Fruit fly (Drosophila melanogaster) whole organism, embryonic: ENCODE results near the gene mthl14.
A peak's percentile ranks its signal among the peaks of the same experiment; 100 is the strongest.

ENCODE experiments used
- Abd-B ChIP-seq: fragments of 200-800 bp; sonication (Bioruptor generic); optimal IDR thresholded peaks from 2 replicates; lab custom pipeline; 2018; ENCODE audit warnings: missing biosample characterization, mild to moderate bottlenecking, missing genetic modification characterization, moderate library complexity
- Antp ChIP-seq: fragments of 200-800 bp; sonication (Bioruptor generic); optimal IDR thresholded peaks from 3 replicates; lab custom pipeline; 2016; ENCODE audit warnings: missing biosample characterization, missing genetic modification characterization
- Blimp-1 ChIP-seq: fragments of 200-800 bp; sonication (Bioruptor generic); optimal IDR thresholded peaks from 3 replicates; lab custom pipeline; 2018; ENCODE audit warnings: missing biosample characterization, missing genetic modification characterization, mild to moderate bottlenecking, moderate library complexity, missing genetic modification reagents
- CG10543 ChIP-seq: fragments of 200-800 bp; sonication (Bioruptor generic); optimal IDR thresholded peaks from 3 replicates; lab custom pipeline; 2017; ENCODE audit warnings: missing biosample characterization, mild to moderate bottlenecking, missing genetic modification characterization, moderate library complexity
- CG10565 ChIP-seq: fragments of 200-800 bp; sonication (Bioruptor generic); optimal IDR thresholded peaks from 3 replicates; lab custom pipeline; 2016; ENCODE audit warnings: missing biosample characterization, mild to moderate bottlenecking, missing genetic modification characterization
- CG11398 ChIP-seq: fragments of 200-800 bp; sonication (Bioruptor generic); optimal IDR thresholded peaks from 2 replicates; lab custom pipeline; 2016; ENCODE audit warnings: missing biosample characterization, missing genetic modification characterization
- CG11504 ChIP-seq: fragments of 200-800 bp; sonication (Bioruptor generic); optimal IDR thresholded peaks from 3 replicates; lab custom pipeline; 2019; ENCODE audit warnings: missing biosample characterization, mild to moderate bottlenecking, missing genetic modification characterization, moderate library complexity
- CG11696 ChIP-seq: fragments of 200-800 bp; sonication (Bioruptor generic); IDR thresholded peaks from 2 replicates; pipeline ENCODE4 v1.3.6; 2022; ENCODE audit warnings: missing biosample characterization, missing genetic modification characterization
- CG12942 ChIP-seq: fragments of 200-800 bp; sonication (Bioruptor generic); optimal IDR thresholded peaks from 3 replicates; lab custom pipeline; 2016; ENCODE audit warnings: missing biosample characterization, missing genetic modification characterization
- CG14667 ChIP-seq: fragments of 200-800 bp; sonication (Bioruptor generic); IDR thresholded peaks from 2 replicates; pipeline ENCODE4 v1.3.6; 2022; ENCODE audit warnings: missing biosample characterization, missing genetic modification characterization
- CG14965 ChIP-seq: fragments of 200-800 bp; sonication (Bioruptor generic); optimal IDR thresholded peaks from 2 replicates; lab custom pipeline; 2016; ENCODE audit warnings: missing biosample characterization, missing genetic modification characterization, borderline replicate concordance
- CG15073 ChIP-seq: fragments of 200-800 bp; sonication (Bioruptor generic); optimal IDR thresholded peaks from 2 replicates; lab custom pipeline; 2016; ENCODE audit warnings: missing biosample characterization, missing genetic modification characterization
- CG2116 ChIP-seq: fragments of 200-800 bp; sonication (Bioruptor generic); optimal IDR thresholded peaks from 3 replicates; lab custom pipeline; 2018; ENCODE audit warnings: missing biosample characterization, mild to moderate bottlenecking, missing genetic modification characterization
- CG3065 ChIP-seq: fragments of 200-800 bp; sonication (Bioruptor generic); optimal IDR thresholded peaks from 2 replicates; lab custom pipeline; 2016; ENCODE audit warnings: missing biosample characterization, missing genetic modification characterization
- CG34224 ChIP-seq: fragments of 200-800 bp; sonication (Bioruptor generic); IDR thresholded peaks from 3 replicates; pipeline ENCODE4 v1.3.6; 2022; ENCODE audit warnings: missing biosample characterization, missing genetic modification characterization; ENCODE audit not compliant: partially characterized antibody
- CG4730 ChIP-seq: fragments of 200-800 bp; sonication (Bioruptor generic); IDR thresholded peaks from 2 replicates; pipeline ENCODE4 v1.3.6; 2022; ENCODE audit warnings: missing biosample characterization, missing genetic modification characterization
- CG7556 ChIP-seq: fragments of 200-800 bp; sonication (Bioruptor generic); optimal IDR thresholded peaks from 2 replicates; lab custom pipeline; 2017; ENCODE audit warnings: missing biosample characterization, mild to moderate bottlenecking, missing genetic modification characterization
- CG8089 ChIP-seq: fragments of 200-800 bp; sonication (Bioruptor generic); optimal IDR thresholded peaks from 3 replicates; lab custom pipeline; 2016; ENCODE audit warnings: missing biosample characterization, missing genetic modification characterization
- CG8359 ChIP-seq: fragments of 200-800 bp; sonication (Bioruptor generic); optimal IDR thresholded peaks from 2 replicates; lab custom pipeline; 2017; ENCODE audit warnings: missing biosample characterization, mild to moderate bottlenecking, missing genetic modification characterization, borderline replicate concordance
- CG8478 ChIP-seq: fragments of >200 bp; optimal IDR thresholded peaks from 2 replicates; lab custom pipeline; 2018
- CG9215 ChIP-seq: fragments of 200-800 bp; sonication (Bioruptor generic); IDR thresholded peaks from 2 replicates; pipeline ENCODE4 v1.3.6; 2022; ENCODE audit warnings: missing biosample characterization, missing genetic modification characterization
- Dll ChIP-seq: fragments of 200-800 bp; sonication (Bioruptor generic); IDR thresholded peaks from 4 replicates; pipeline ENCODE4 v1.3.6; 2022; ENCODE audit warnings: missing biosample characterization, missing genetic modification characterization; ENCODE audit not compliant: partially characterized antibody
- Drgx ChIP-seq: fragments of 200-800 bp; sonication (Bioruptor generic); IDR thresholded peaks from 2 replicates; pipeline ENCODE4 v1.3.6; 2022; ENCODE audit warnings: missing biosample characterization, missing genetic modification characterization
- Fer3 ChIP-seq: fragments of 200-800 bp; sonication (Bioruptor generic); optimal IDR thresholded peaks from 2 replicates; lab custom pipeline; 2018; ENCODE audit warnings: missing biosample characterization, mild to moderate bottlenecking, missing genetic modification characterization, moderate library complexity
- HHEX ChIP-seq: fragments of 200-800 bp; sonication (Bioruptor generic); optimal IDR thresholded peaks from 3 replicates; lab custom pipeline; 2017; ENCODE audit warnings: missing biosample characterization, mild to moderate bottlenecking, missing genetic modification characterization, missing genetic modification reagents
- Lim3 ChIP-seq: fragments of 200-800 bp; sonication (Bioruptor generic); IDR thresholded peaks from 2 replicates; pipeline ENCODE4 v1.3.6; 2022; ENCODE audit warnings: missing biosample characterization, missing genetic modification characterization
- MBD-R2 ChIP-seq: fragments of 200-800 bp; sonication (Bioruptor generic); IDR thresholded peaks from 2 replicates; pipeline ENCODE4 v1.3.6; 2022; ENCODE audit warnings: missing biosample characterization, missing genetic modification characterization
- Mad ChIP-seq: fragments of 200-800 bp; sonication (Bioruptor generic); optimal IDR thresholded peaks from 2 replicates; lab custom pipeline; 2016; ENCODE audit warnings: missing biosample characterization, missing genetic modification characterization
- Xbp1 ChIP-seq: fragments of 200-800 bp; sonication (Bioruptor generic); optimal IDR thresholded peaks from 3 replicates; lab custom pipeline; 2016; ENCODE audit warnings: missing biosample characterization, mild to moderate bottlenecking, missing genetic modification characterization
- YL-1 ChIP-seq: fragments of 200-800 bp; sonication (Bioruptor generic); optimal IDR thresholded peaks from 3 replicates; lab custom pipeline; 2017; ENCODE audit warnings: missing biosample characterization, mild to moderate bottlenecking, missing genetic modification characterization
- amos ChIP-seq: fragments of 200-800 bp; sonication (Bioruptor generic); IDR thresholded peaks from 2 replicates; pipeline ENCODE4 v1.3.6; 2022; ENCODE audit warnings: missing biosample characterization, missing genetic modification characterization; ENCODE audit not compliant: partially characterized antibody
- az2 ChIP-seq: fragments of 200-800 bp; sonication (Bioruptor generic); optimal IDR thresholded peaks from 3 replicates; lab custom pipeline; 2016; ENCODE audit warnings: missing biosample characterization, missing genetic modification characterization
- br ChIP-seq: fragments of >200 bp; optimal IDR thresholded peaks from 2 replicates; lab custom pipeline; 2017
- bsh ChIP-seq, 2 experiments: fragments of 200-800 bp; sonication (Bioruptor generic); optimal IDR thresholded peaks; 2 replicates each; lab custom pipeline; 2017 to 2018; ENCODE audit warnings: mild to moderate bottlenecking in 2 of 2, missing biosample characterization in 2 of 2, missing genetic modification characterization in 2 of 2, moderate library complexity in 1 of 2
- cad ChIP-seq: fragments of >200 bp; optimal IDR thresholded peaks from 2 replicates; lab custom pipeline; 2017; ENCODE audit warnings: missing biosample characterization, missing genetic modification characterization
- chm ChIP-seq: fragments of 200-800 bp; sonication (Bioruptor generic); IDR thresholded peaks from 2 replicates; pipeline ENCODE4 v1.3.6; 2022; ENCODE audit warnings: missing biosample characterization, missing genetic modification characterization
- dm ChIP-seq: fragments of 200-800 bp; sonication (Bioruptor generic); optimal IDR thresholded peaks from 3 replicates; lab custom pipeline; 2016; ENCODE audit warnings: missing biosample characterization, missing genetic modification characterization
- fd3F ChIP-seq: fragments of 200-800 bp; sonication (Bioruptor generic); optimal IDR thresholded peaks from 2 replicates; lab custom pipeline; 2018; ENCODE audit warnings: missing biosample characterization, mild to moderate bottlenecking, missing genetic modification characterization, moderate library complexity
- gsb-n ChIP-seq: fragments of 200-800 bp; sonication (Bioruptor generic); optimal IDR thresholded peaks from 3 replicates; lab custom pipeline; 2018; ENCODE audit warnings: missing biosample characterization, mild to moderate bottlenecking, missing genetic modification characterization
- inv ChIP-seq: fragments of 200-800 bp; sonication (Bioruptor generic); IDR thresholded peaks from 2 replicates; pipeline ENCODE4 v1.3.6; 2022; ENCODE audit warnings: missing biosample characterization, missing genetic modification characterization; ENCODE audit not compliant: partially characterized antibody
- kah ChIP-seq: fragments of 200-800 bp; sonication (Bioruptor generic); optimal IDR thresholded peaks from 2 replicates; lab custom pipeline; 2018; ENCODE audit warnings: missing biosample characterization, mild to moderate bottlenecking, missing genetic modification characterization
- lola ChIP-seq, 3 experiments: fragments of >200 bp in 2 of 3; fragments of 200-800 bp in 1 of 3; sonication (Bioruptor generic) in 1 of 3; optimal IDR thresholded peaks; 2 replicates each; lab custom pipeline; 2017 to 2019; ENCODE audit warnings: missing biosample characterization in 3 of 3, missing genetic modification characterization in 3 of 3, mild to moderate bottlenecking in 1 of 3, moderate library complexity in 1 of 3
- luna ChIP-seq: fragments of 200-800 bp; sonication (Bioruptor generic); optimal IDR thresholded peaks from 2 replicates; lab custom pipeline; 2016; ENCODE audit warnings: missing biosample characterization, missing genetic modification characterization
- phol ChIP-seq: fragments of 200-800 bp; sonication (Bioruptor generic); optimal IDR thresholded peaks from 3 replicates; lab custom pipeline; 2018; ENCODE audit warnings: missing biosample characterization, mild to moderate bottlenecking, missing genetic modification characterization, moderate library complexity
- pros ChIP-seq: fragments of 200-800 bp; sonication (Bioruptor generic); optimal IDR thresholded peaks from 3 replicates; lab custom pipeline; 2019; ENCODE audit warnings: missing biosample characterization, mild to moderate bottlenecking, missing genetic modification characterization, moderate library complexity
- pum ChIP-seq: fragments of 200-800 bp; sonication (Bioruptor generic); optimal IDR thresholded peaks from 2 replicates; lab custom pipeline; 2016; ENCODE audit warnings: missing biosample characterization, missing genetic modification characterization
- ranshi ChIP-seq: fragments of 200-800 bp; sonication (Bioruptor generic); IDR thresholded peaks from 2 replicates; pipeline ENCODE4 v1.3.6; 2022; ENCODE audit warnings: missing biosample characterization, missing genetic modification characterization
- seq ChIP-seq: fragments of 200-800 bp; sonication (Bioruptor generic); IDR thresholded peaks from 2 replicates; pipeline ENCODE4 v1.3.6; 2022; ENCODE audit warnings: missing biosample characterization, missing genetic modification characterization
- tll ChIP-seq, 2 experiments: fragments of 200-800 bp in 1 of 2; fragments of >200 bp in 1 of 2; sonication (Bioruptor generic) in 1 of 2; optimal IDR thresholded peaks; 2 replicates each; lab custom pipeline; 2017 to 2019; ENCODE audit warnings: missing biosample characterization in 2 of 2, missing genetic modification characterization in 2 of 2, mild to moderate bottlenecking in 1 of 2, moderate library complexity in 1 of 2
- vnd ChIP-seq: fragments of 200-800 bp; sonication (Bioruptor generic); IDR thresholded peaks from 3 replicates; pipeline ENCODE4 v1.3.6; 2022; ENCODE audit warnings: missing biosample characterization, missing genetic modification characterization; ENCODE audit not compliant: partially characterized antibody

mthl14 gene

dm6 chr3L:205723-206284 is 41.5 kb upstream of the mthl14 start, which contains the start of the genes Gk1 and CG13876 (continued):
- peak; percentile 81 for TF ChIP-seq CG9215 (GFP tag; lab: Robert Waterston, UW)
- TF ChIP-seq YL-1, result peak; percentile 91
- peak; percentile 95 for TF ChIP-seq CG7556 (GFP tag; lab: Kevin White, UChicago)
- peak; percentile 97 for TF ChIP-seq Fer3 (tag; lab: Kevin White, UChicago)
- TF ChIP-seq Abd-B (GFP tag; lab: Kevin White, UChicago), result peak; percentile 87
- TF ChIP-seq seq (GFP tag; lab: Robert Waterston, UW), result peak; percentile 92
- TF ChIP-seq kah (GFP tag; lab: Kevin White, UChicago), result peak; percentile 89
- TF ChIP-seq bsh (GFP tag; optimal IDR thresholded peaks at IDR 0.05; lab: Kevin White, UChicago), result peak; percentile 76 to 96
- TF ChIP-seq dm, result no peak
- TF ChIP-seq ranshi (GFP tag; lab: Robert Waterston, UW), result peak; percentile 94
- TF ChIP-seq Dll (GFP tag; lab: Robert Waterston, UW), result no peak
- peak; percentile 3 for TF ChIP-seq CG8089 (GFP tag; lab: Kevin White, UChicago)
- peak; percentile 93 for TF ChIP-seq fd3F (GFP tag; lab: Kevin White, UChicago)
- peak; percentile 82 for TF ChIP-seq CG8359
- TF ChIP-seq MBD-R2 (GFP tag; lab: Robert Waterston, UW), result peak; percentile 94
- TF ChIP-seq CG11398 (GFP tag; lab: Kevin White, UChicago), result no peak
- no peak for TF ChIP-seq CG34224 (GFP tag; lab: Robert Waterston, UW)
- TF ChIP-seq CG4730 (GFP tag; lab: Robert Waterston, UW), result peak; percentile 85
- no peak for TF ChIP-seq br (lab: Kevin White, UChicago)
- TF ChIP-seq CG15073, result peak; percentile 19
- peak; percentile 93 for TF ChIP-seq Xbp1 (GFP tag; lab: Kevin White, UChicago)
- peak; percentile 96 for TF ChIP-seq phol (tag; lab: Kevin White, UChicago)
- no peak for TF ChIP-seq amos (GFP tag; lab: Robert Waterston, UW)
- peak; percentile 29; the same call in 1 of the 2 replicates for TF ChIP-seq Lim3
- TF ChIP-seq Antp (GFP tag; lab: Kevin White, UChicago), result no peak
- no peak for TF ChIP-seq vnd (GFP tag; lab: Robert Waterston, UW)
- TF ChIP-seq luna, result no peak
- peak; percentile 96 for TF ChIP-seq chm (GFP tag; lab: Robert Waterston, UW)
- peak; percentile 67 for TF ChIP-seq pros (GFP tag; lab: Kevin White, UChicago)
- TF ChIP-seq pum (GFP tag; lab: Kevin White, UChicago), result peak; percentile 29
- no peak for TF ChIP-seq CG14965 (GFP tag; lab: Kevin White, UChicago)
- TF ChIP-seq Mad, result peak; percentile 64
- peak; percentile 96 for TF ChIP-seq gsb-n
- TF ChIP-seq CG11504 (tag; lab: Kevin White, UChicago), result peak; percentile 95
- peak; percentile 93 for TF ChIP-seq Blimp-1 (GFP tag; lab: Kevin White, UChicago)
- TF ChIP-seq CG10565, result peak; percentile 6
- peak; percentile 94 for TF ChIP-seq HHEX (GFP tag; lab: Kevin White, UChicago)
- peak; percentile 97 for TF ChIP-seq Drgx (GFP tag; lab: Robert Waterston, UW)
- TF ChIP-seq lola (GFP tag; optimal IDR thresholded peaks at IDR 0.05; lab: Kevin White, UChicago), result peak in 1 of 3 experiments; percentile 94
- peak; percentile 88 for TF ChIP-seq CG11696 (GFP tag; lab: Robert Waterston, UW)
- TF ChIP-seq CG10543 (GFP tag; lab: Kevin White, UChicago), result peak; percentile 96
- peak; percentile 75 for TF ChIP-seq CG2116 (GFP tag; lab: Kevin White, UChicago)
- peak; percentile 91 for TF ChIP-seq CG12942 (GFP tag; lab: Kevin White, UChicago)
- TF ChIP-seq cad, result no peak
- peak; percentile 84 for TF ChIP-seq CG14667 (GFP tag; lab: Robert Waterston, UW)
- TF ChIP-seq inv, result no peak
- peak; percentile 74 for TF ChIP-seq CG3065
- TF ChIP-seq tll (GFP tag; optimal IDR thresholded peaks at IDR 0.05; lab: Kevin White, UChicago), result peak in 1 of 2 experiments; percentile 62
- TF ChIP-seq CG8478 (lab: Kevin White, UChicago), result no peak
- TF ChIP-seq az2 (GFP tag; lab: Kevin White, UChicago), result peak; percentile 87
